Fruit fly (Drosophila melanogaster) whole organism, embryonic: Measurements from ENCODE around the gene CG13996.
A peak's percentile ranks its signal among the peaks of the same experiment; 100 is the strongest.

ENCODE experiments used
- Bgb ChIP-seq: fragments of 200-800 bp; sonication (Bioruptor generic); IDR thresholded peaks from 2 replicates; pipeline ENCODE4 v1.3.6; 2022; ENCODE audit warnings: missing biosample characterization, missing genetic modification characterization; ENCODE audit not compliant: partially characterized antibody
- CG1024 ChIP-seq: fragments of 200-800 bp; sonication (Bioruptor generic); IDR thresholded peaks from 2 replicates; pipeline ENCODE4 v1.3.6; 2022; ENCODE audit warnings: missing biosample characterization, missing genetic modification characterization
- CG10543 ChIP-seq: fragments of 200-800 bp; sonication (Bioruptor generic); optimal IDR thresholded peaks from 3 replicates; lab custom pipeline; 2017; ENCODE audit warnings: missing biosample characterization, mild to moderate bottlenecking, missing genetic modification characterization, moderate library complexity
- CG10959 ChIP-seq: fragments of 200-800 bp; sonication (Bioruptor generic); IDR thresholded peaks from 2 replicates; pipeline ENCODE4 v1.3.6; 2022; ENCODE audit warnings: missing biosample characterization, missing genetic modification characterization
- CG12744 ChIP-seq: fragments of 200-800 bp; sonication (Bioruptor generic); optimal IDR thresholded peaks from 2 replicates; lab custom pipeline; 2016; ENCODE audit warnings: missing biosample characterization, missing genetic modification characterization
- CG13123 ChIP-seq: fragments of 200-800 bp; sonication (Bioruptor generic); optimal IDR thresholded peaks from 2 replicates; lab custom pipeline; 2016; ENCODE audit warnings: missing biosample characterization, missing genetic modification characterization
- CG1602 ChIP-seq: fragments of 200-800 bp; sonication (Bioruptor generic); optimal IDR thresholded peaks from 3 replicates; lab custom pipeline; 2016; ENCODE audit warnings: missing biosample characterization, missing genetic modification characterization
- CG18764 ChIP-seq: fragments of 200-800 bp; sonication (Bioruptor generic); optimal IDR thresholded peaks from 3 replicates; lab custom pipeline; 2016; ENCODE audit warnings: missing biosample characterization, missing genetic modification characterization
- CG30020 ChIP-seq: fragments of 200-800 bp; optimal IDR thresholded peaks from 2 replicates; lab custom pipeline; 2019; ENCODE audit warnings: missing biosample characterization, mild to moderate bottlenecking, missing genetic modification characterization, moderate library complexity
- CG30403 ChIP-seq: fragments of 200-800 bp; sonication (Bioruptor generic); optimal IDR thresholded peaks from 3 replicates; lab custom pipeline; 2016; ENCODE audit warnings: missing biosample characterization, missing genetic modification characterization
- CG3065 ChIP-seq: fragments of 200-800 bp; sonication (Bioruptor generic); optimal IDR thresholded peaks from 2 replicates; lab custom pipeline; 2016; ENCODE audit warnings: missing biosample characterization, missing genetic modification characterization
- CG33213 ChIP-seq: fragments of 200-800 bp; sonication (Bioruptor generic); optimal IDR thresholded peaks from 3 replicates; lab custom pipeline; 2016; ENCODE audit warnings: missing biosample characterization, missing genetic modification characterization
- CG7786 ChIP-seq: fragments of 200-800 bp; sonication (Bioruptor generic); optimal IDR thresholded peaks from 2 replicates; lab custom pipeline; 2016; ENCODE audit warnings: missing biosample characterization, missing genetic modification characterization
- CG8765 ChIP-seq: fragments of 200-800 bp; sonication (Bioruptor generic); IDR thresholded peaks from 2 replicates; pipeline ENCODE4 v1.3.6; 2022; ENCODE audit warnings: missing biosample characterization, missing genetic modification characterization
- Dek ChIP-seq: fragments of 200-800 bp; sonication (Bioruptor generic); optimal IDR thresholded peaks from 3 replicates; lab custom pipeline; 2019; ENCODE audit warnings: missing biosample characterization, mild to moderate bottlenecking, missing genetic modification characterization, moderate library complexity
- Hr39 ChIP-seq: fragments of >200 bp; optimal IDR thresholded peaks from 2 replicates; lab custom pipeline; 2017
- NfI ChIP-seq: fragments of 200-800 bp; sonication (Bioruptor generic); optimal IDR thresholded peaks from 3 replicates; lab custom pipeline; 2018; ENCODE audit warnings: missing biosample characterization, mild to moderate bottlenecking, missing genetic modification characterization, moderate library complexity
- Sry-δ ChIP-seq: fragments of 200-800 bp; sonication (Bioruptor generic); optimal IDR thresholded peaks from 2 replicates; lab custom pipeline; 2016; ENCODE audit warnings: missing biosample characterization, missing genetic modification characterization
- Vsx1 ChIP-seq: fragments of 200-800 bp; sonication (Bioruptor generic); optimal IDR thresholded peaks from 2 replicates; lab custom pipeline; 2017; ENCODE audit warnings: missing biosample characterization, mild to moderate bottlenecking, missing genetic modification characterization, missing genetic modification reagents
- YL-1 ChIP-seq: fragments of 200-800 bp; sonication (Bioruptor generic); optimal IDR thresholded peaks from 3 replicates; lab custom pipeline; 2017; ENCODE audit warnings: missing biosample characterization, mild to moderate bottlenecking, missing genetic modification characterization
- abd-A ChIP-seq: fragments of 200-800 bp; sonication (Bioruptor generic); optimal IDR thresholded peaks from 3 replicates; lab custom pipeline; 2019; ENCODE audit warnings: missing biosample characterization, mild to moderate bottlenecking, missing genetic modification characterization, moderate library complexity
- al ChIP-seq: fragments of 200-800 bp; sonication (Bioruptor generic); IDR thresholded peaks from 2 replicates; pipeline ENCODE4 v1.3.6; 2022; ENCODE audit warnings: missing biosample characterization, missing genetic modification characterization
- ap ChIP-seq: fragments of 200-800 bp; sonication (Bioruptor generic); IDR thresholded peaks from 2 replicates; pipeline ENCODE4 v1.3.6; 2022; ENCODE audit warnings: missing biosample characterization, missing genetic modification characterization
- bowl ChIP-seq: fragments of 200-800 bp; sonication (Bioruptor generic); IDR thresholded peaks from 2 replicates; pipeline ENCODE4 v1.3.6; 2022; ENCODE audit warnings: missing biosample characterization, missing genetic modification characterization
- chn ChIP-seq: fragments of 200-800 bp; sonication (Bioruptor generic); optimal IDR thresholded peaks from 2 replicates; lab custom pipeline; 2016; ENCODE audit warnings: missing biosample characterization, missing genetic modification characterization
- gfzf ChIP-seq: fragments of 200-800 bp; sonication (Bioruptor generic); optimal IDR thresholded peaks from 2 replicates; lab custom pipeline; 2016; ENCODE audit warnings: missing biosample characterization, mild to moderate bottlenecking, missing genetic modification characterization, moderate library complexity
- gsb ChIP-seq: fragments of 200-800 bp; sonication (Bioruptor generic); IDR thresholded peaks from 2 replicates; pipeline ENCODE4 v1.3.6; 2022; ENCODE audit warnings: missing biosample characterization, missing genetic modification characterization
- hb ChIP-seq: fragments of 200-800 bp; sonication (Bioruptor generic); IDR thresholded peaks from 3 replicates; pipeline ENCODE4 v1.3.6; 2022; ENCODE audit warnings: missing biosample characterization, missing genetic modification characterization; ENCODE audit not compliant: partially characterized antibody
- hkb ChIP-seq, 2 experiments: fragments of 200-800 bp in 1 of 2; fragments of >200 bp in 1 of 2; sonication (Bioruptor generic) in 1 of 2; IDR thresholded peaks in 1 of 2; optimal IDR thresholded peaks in 1 of 2; 2 replicates each; pipeline versions ENCODE4 v1.3.6 to Lab custom; 2017 to 2022; ENCODE audit warnings: missing biosample characterization in 1 of 2, missing genetic modification characterization in 1 of 2
- ind ChIP-seq: fragments of 200-800 bp; sonication (Bioruptor generic); optimal IDR thresholded peaks from 3 replicates; lab custom pipeline; 2016; ENCODE audit warnings: missing biosample characterization, missing genetic modification characterization
- kay ChIP-seq: fragments of 200-800 bp; sonication (Bioruptor generic); optimal IDR thresholded peaks from 2 replicates; lab custom pipeline; 2016; ENCODE audit warnings: missing biosample characterization, missing genetic modification characterization
- knrl ChIP-seq: fragments of 200-800 bp; sonication (Bioruptor generic); IDR thresholded peaks from 3 replicates; pipeline ENCODE4 v1.3.6; 2022; ENCODE audit warnings: missing biosample characterization, missing genetic modification characterization; ENCODE audit not compliant: partially characterized antibody
- lbe ChIP-seq: fragments of 200-800 bp; sonication (Bioruptor generic); optimal IDR thresholded peaks from 2 replicates; lab custom pipeline; 2016; ENCODE audit warnings: missing biosample characterization, mild to moderate bottlenecking, missing genetic modification characterization
- mld ChIP-seq: fragments of 200-800 bp; sonication (Bioruptor generic); IDR thresholded peaks from 3 replicates; pipeline ENCODE4 v1.3.6; 2022; ENCODE audit warnings: missing biosample characterization, missing genetic modification characterization; ENCODE audit not compliant: partially characterized antibody
- phol ChIP-seq: fragments of 200-800 bp; sonication (Bioruptor generic); optimal IDR thresholded peaks from 3 replicates; lab custom pipeline; 2018; ENCODE audit warnings: missing biosample characterization, mild to moderate bottlenecking, missing genetic modification characterization, moderate library complexity
- rib ChIP-seq: fragments of 200-800 bp; sonication (Bioruptor generic); IDR thresholded peaks from 2 replicates; pipeline ENCODE4 v1.3.6; 2022; ENCODE audit warnings: missing biosample characterization, missing genetic modification characterization
- row ChIP-seq: fragments of 200-800 bp; sonication (Bioruptor generic); IDR thresholded peaks from 3 replicates; pipeline ENCODE4 v1.3.6; 2022; ENCODE audit warnings: missing biosample characterization, missing genetic modification characterization
- seq ChIP-seq: fragments of 200-800 bp; sonication (Bioruptor generic); IDR thresholded peaks from 2 replicates; pipeline ENCODE4 v1.3.6; 2022; ENCODE audit warnings: missing biosample characterization, missing genetic modification characterization
- trem ChIP-seq: fragments of 200-800 bp; optimal IDR thresholded peaks from 3 replicates; lab custom pipeline; 2019; ENCODE audit warnings: missing biosample characterization, mild to moderate bottlenecking, missing genetic modification characterization, moderate library complexity
- unpg ChIP-seq: fragments of 200-800 bp; sonication (Bioruptor generic); optimal IDR thresholded peaks from 3 replicates; lab custom pipeline; 2018; ENCODE audit warnings: missing biosample characterization, mild to moderate bottlenecking, missing genetic modification characterization, moderate library complexity
- zf30C ChIP-seq: fragments of 200-800 bp; sonication (Bioruptor generic); optimal IDR thresholded peaks from 3 replicates; lab custom pipeline; 2018; ENCODE audit warnings: missing biosample characterization, mild to moderate bottlenecking, missing genetic modification characterization

The CG13996 gene

DNA sequence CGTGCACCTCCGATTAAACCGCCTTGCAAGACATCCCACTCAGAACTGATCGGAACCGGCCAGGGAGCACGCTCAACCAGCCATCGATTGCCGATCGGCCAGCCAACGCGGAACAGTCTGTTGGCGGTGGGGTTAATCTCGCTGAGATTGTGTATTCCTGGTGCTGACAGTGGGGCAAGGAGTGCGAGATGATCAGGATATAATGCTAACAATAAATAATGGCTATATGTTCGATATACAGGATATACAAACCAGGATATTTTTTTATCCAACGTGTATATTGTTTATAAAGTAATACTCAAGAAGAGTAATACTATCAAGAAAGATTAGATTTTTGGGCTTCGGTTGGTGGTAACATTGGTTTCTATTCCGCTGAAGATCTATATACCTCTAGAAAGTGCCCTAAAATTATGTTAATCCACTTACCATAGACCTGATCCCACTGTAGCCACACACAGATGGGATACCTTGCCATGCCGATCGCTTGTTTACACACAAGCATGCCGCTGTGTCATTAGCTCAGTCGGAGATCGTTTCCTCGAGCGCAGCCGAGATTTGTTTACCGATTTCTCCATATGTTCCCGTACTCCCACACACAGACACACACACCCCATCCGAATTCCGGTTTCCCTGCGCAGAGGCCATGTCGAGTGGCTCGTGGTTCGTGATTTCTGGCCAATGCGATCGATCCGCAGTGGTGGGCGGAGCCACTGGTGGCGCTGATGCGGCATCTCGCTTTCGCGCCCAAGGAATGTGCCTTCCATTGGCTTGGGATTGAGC lies 1.1 kb upstream of the CG13996 start, which contains the start of gene H2.0 (continued):
- TF ChIP-seq Vsx1 (GFP tag; lab: Kevin White, UChicago), result peak; percentile 50
- peak; percentile 26 for TF ChIP-seq CG10543 (GFP tag; lab: Kevin White, UChicago)
- no peak for TF ChIP-seq CG12744 (GFP tag; lab: Kevin White, UChicago)
- no peak for TF ChIP-seq ap (GFP tag; lab: Robert Waterston, UW)
- no peak for TF ChIP-seq ind (GFP tag; lab: Kevin White, UChicago)
- TF ChIP-seq row (GFP tag; lab: Robert Waterston, UW), result peak; percentile 67
- TF ChIP-seq chn (GFP tag; lab: Kevin White, UChicago), result peak; percentile 30
- TF ChIP-seq CG33213 (GFP tag; lab: Kevin White, UChicago), result no peak
- TF ChIP-seq Hr39, result no peak
- no peak for TF ChIP-seq CG8765 (GFP tag; lab: Robert Waterston, UW)
- TF ChIP-seq phol (tag; lab: Kevin White, UChicago), result peak; percentile 52
- TF ChIP-seq YL-1 (GFP tag; lab: Kevin White, UChicago), result no peak
- TF ChIP-seq mld, result no peak
- TF ChIP-seq Bgb (GFP tag; lab: Robert Waterston, UW), result 0 out of 2 replicates have a peak, but pooled peaks have one; percentile 10
- no peak for TF ChIP-seq gfzf
- no peak for TF ChIP-seq kay (GFP tag; lab: Kevin White, UChicago)
- TF ChIP-seq hb, result no peak
- no peak for TF ChIP-seq bowl (GFP tag; lab: Robert Waterston, UW)
- TF ChIP-seq seq (GFP tag; lab: Robert Waterston, UW), result no peak
- no peak for TF ChIP-seq CG13123 (GFP tag; lab: Kevin White, UChicago)
- TF ChIP-seq gsb, result no peak
- peak; percentile 20 for TF ChIP-seq NfI (GFP tag; lab: Kevin White, UChicago)
- TF ChIP-seq Sry-δ (GFP tag; lab: Kevin White, UChicago), result no peak
- TF ChIP-seq abd-A (tag; lab: Kevin White, UChicago), result peak; percentile 52
- TF ChIP-seq trem, result peak; percentile 23
- TF ChIP-seq CG3065 (GFP tag; lab: Kevin White, UChicago), result no peak
- TF ChIP-seq CG1024, result 0 out of 2 replicates have a peak, but pooled peaks have one; percentile 17
- TF ChIP-seq CG10959, result no peak
- TF ChIP-seq zf30C (GFP tag; lab: Kevin White, UChicago), result no peak
- TF ChIP-seq CG18764 (GFP tag; lab: Kevin White, UChicago), result no peak
- TF ChIP-seq CG7786 (GFP tag; lab: Kevin White, UChicago), result no peak
- TF ChIP-seq CG30020, result no peak
- peak; percentile 42 for TF ChIP-seq CG30403 (GFP tag; lab: Kevin White, UChicago)
- no peak for TF ChIP-seq rib (GFP tag; lab: Robert Waterston, UW)
- TF ChIP-seq unpg (GFP tag; lab: Kevin White, UChicago), result peak; percentile 18
- TF ChIP-seq lbe (GFP tag; lab: Kevin White, UChicago), result no peak
- no peak for TF ChIP-seq knrl (GFP tag; lab: Robert Waterston, UW)
- no peak for TF ChIP-seq hkb (optimal IDR thresholded peaks at IDR 0.05; lab: Kevin White, UChicago)
- 0 out of 2 replicates have a peak, but pooled peaks have one; percentile 24 for TF ChIP-seq hkb (GFP tag; IDR thresholded peaks at IDR 0.05; lab: Robert Waterston, UW)
- peak; percentile 41 for TF ChIP-seq CG1602 (GFP tag; lab: Kevin White, UChicago)
- no peak for TF ChIP-seq al (GFP tag; lab: Robert Waterston, UW)
- no peak for TF ChIP-seq Dek
